Worm (Caenorhabditis elegans) whole organism, late embryonic: ENCODE measurements around the gene B0303.14.
A peak's percentile ranks its signal among the peaks of the same experiment; 100 is the strongest.

Source experiments
- ceh-2 ChIP-seq: sonication (generic microtip); optimal IDR thresholded peaks from 2 replicates; lab custom pipeline; 2016; ENCODE audit warnings: missing genotype, missing genetic modification characterization, missing compliant biosample characterization
- dmd-4 ChIP-seq: sonication (generic microtip); optimal IDR thresholded peaks from 2 replicates; lab custom pipeline; 2016; ENCODE audit warnings: borderline replicate concordance, missing genetic modification characterization, missing compliant biosample characterization
- nfya-1 ChIP-seq: sonication (generic microtip); optimal IDR thresholded peaks from 2 replicates; lab custom pipeline; 2017; ENCODE audit warnings: missing genetic modification characterization, mild to moderate bottlenecking, missing compliant biosample characterization, antibody characterized with exemption, moderate library complexity
- pha-2 ChIP-seq: sonication (generic microtip); optimal IDR thresholded peaks from 2 replicates; lab custom pipeline; 2017; ENCODE audit warnings: mild to moderate bottlenecking, missing genetic modification characterization, missing compliant biosample characterization

DNA sequence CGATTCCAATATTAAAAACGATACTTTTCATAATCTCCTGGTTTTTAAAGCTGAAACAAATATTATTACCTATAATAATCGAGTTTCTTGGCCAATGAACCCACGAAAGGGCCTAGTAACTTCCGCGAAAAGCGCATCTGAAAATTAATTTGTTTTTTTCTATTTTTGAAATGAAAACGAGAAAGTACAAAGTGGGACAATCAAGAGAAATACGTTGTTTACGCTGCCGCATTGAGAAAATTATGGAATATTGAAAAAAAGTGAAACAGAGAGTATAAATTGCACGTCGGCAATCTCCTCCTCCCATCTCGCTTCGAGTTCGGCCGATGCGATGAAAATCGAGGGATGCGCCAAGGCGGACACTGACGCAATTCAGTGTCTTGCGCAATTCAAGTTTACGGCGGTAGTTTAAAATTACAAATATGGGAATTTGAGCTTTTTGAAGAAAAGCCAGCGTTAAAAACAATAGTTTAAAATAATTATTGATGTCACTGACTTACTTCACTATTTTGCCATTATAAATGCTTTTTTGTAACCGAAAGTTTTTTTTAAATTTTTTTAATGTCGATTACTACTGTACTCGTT, 25.4 kb upstream of the B0303.14 start, which contains the start of gene pdhk-2:
- TF ChIP-seq dmd-4 (tag; lab: Kevin White, UChicago): peak; percentile 24
- peak; percentile 64 for TF ChIP-seq pha-2 (tag; lab: Kevin White, UChicago)
- peak; percentile 58 for TF ChIP-seq ceh-2 (tag; lab: Kevin White, UChicago)
- peak; percentile 89 for TF ChIP-seq nfya-1 (tag; lab: Kevin White, UChicago)
